Fruit fly (Drosophila melanogaster): ENCODE data around the gene puf.

dm6 chr3R:24614707-24615022 is 35.2 kb downstream of the puf start:
- TF ChIP-seq salr (GFP tag; optimal IDR thresholded peaks at IDR 0.05): no peak
- no peak for TF ChIP-seq dsx (GFP tag; optimal IDR thresholded peaks at IDR 0.05; ENCODE audit: poor library complexity, severe bottlenecking)
- TF ChIP-seq Gug (GFP tag; IDR thresholded peaks at IDR 0.05): no peak
- TF ChIP-seq fd85E (GFP tag; optimal IDR thresholded peaks at IDR 0.05): no peak
- no peak for TF ChIP-seq CG9139 (GFP tag; optimal IDR thresholded peaks at IDR 0.05)

All from whole organism, prepupa.